Fruit fly (Drosophila melanogaster) whole organism, embryonic: ENCODE results near the gene CG9886.
A peak's percentile ranks its signal among the peaks of the same experiment; 100 is the strongest.

Experiments used
- Abd-B ChIP-seq: fragments of 200-800 bp; sonication (Bioruptor generic); optimal IDR thresholded peaks from 2 replicates; lab custom pipeline; 2018; ENCODE audit warnings: missing biosample characterization, mild to moderate bottlenecking, missing genetic modification characterization, moderate library complexity
- Asciz ChIP-seq: fragments of 200-800 bp; sonication (Bioruptor generic); optimal IDR thresholded peaks from 2 replicates; lab custom pipeline; 2017; ENCODE audit warnings: missing biosample characterization, mild to moderate bottlenecking, missing genetic modification characterization, missing genetic modification reagents
- B-H1 ChIP-seq: fragments of 200-800 bp; sonication (Bioruptor generic); IDR thresholded peaks from 3 replicates; pipeline ENCODE4 v1.3.6; 2022; ENCODE audit warnings: missing biosample characterization, missing genetic modification characterization
- CG10267 ChIP-seq: fragments of 200-800 bp; sonication (Bioruptor generic); optimal IDR thresholded peaks from 2 replicates; lab custom pipeline; 2018; ENCODE audit warnings: missing biosample characterization, mild to moderate bottlenecking, missing genetic modification characterization, moderate library complexity
- CG11085 ChIP-seq: fragments of 200-800 bp; sonication (Bioruptor generic); IDR thresholded peaks from 2 replicates; pipeline ENCODE4 v1.3.6; 2022; ENCODE audit warnings: missing biosample characterization, missing genetic modification characterization
- CG12219 ChIP-seq: fragments of 200-800 bp; sonication (Bioruptor generic); optimal IDR thresholded peaks from 3 replicates; lab custom pipeline; 2018; ENCODE audit warnings: missing biosample characterization, mild to moderate bottlenecking, missing genetic modification characterization
- CG16815 ChIP-seq: fragments of 200-800 bp; sonication (Bioruptor generic); optimal IDR thresholded peaks from 3 replicates; lab custom pipeline; 2017; ENCODE audit warnings: missing biosample characterization, mild to moderate bottlenecking, missing genetic modification characterization
- CG16863 ChIP-seq: fragments of 200-800 bp; sonication (Bioruptor generic); optimal IDR thresholded peaks from 3 replicates; lab custom pipeline; 2016; ENCODE audit warnings: missing biosample characterization, missing genetic modification characterization
- CG17802 ChIP-seq: fragments of 200-800 bp; sonication (Bioruptor generic); optimal IDR thresholded peaks from 2 replicates; lab custom pipeline; 2018; ENCODE audit warnings: missing biosample characterization, mild to moderate bottlenecking, missing genetic modification characterization, moderate library complexity
- CG17912 ChIP-seq: fragments of 200-800 bp; sonication (Bioruptor generic); optimal IDR thresholded peaks from 2 replicates; lab custom pipeline; 2018; ENCODE audit warnings: missing biosample characterization, mild to moderate bottlenecking, missing genetic modification characterization
- CG1792 ChIP-seq: fragments of 200-800 bp; sonication (Bioruptor generic); optimal IDR thresholded peaks from 2 replicates; lab custom pipeline; 2016; ENCODE audit warnings: missing biosample characterization, missing genetic modification characterization
- CG2202 ChIP-seq: fragments of 200-800 bp; sonication (Bioruptor generic); optimal IDR thresholded peaks from 2 replicates; lab custom pipeline; 2018; ENCODE audit warnings: missing biosample characterization, mild to moderate bottlenecking, missing genetic modification characterization
- CG30431 ChIP-seq: fragments of 200-800 bp; sonication (Bioruptor generic); optimal IDR thresholded peaks from 2 replicates; lab custom pipeline; 2017; ENCODE audit warnings: missing biosample characterization, missing genetic modification characterization
- CG34224 ChIP-seq: fragments of 200-800 bp; sonication (Bioruptor generic); IDR thresholded peaks from 3 replicates; pipeline ENCODE4 v1.3.6; 2022; ENCODE audit warnings: missing biosample characterization, missing genetic modification characterization; ENCODE audit not compliant: partially characterized antibody
- CG4404 ChIP-seq: fragments of 200-800 bp; sonication (Bioruptor generic); IDR thresholded peaks from 2 replicates; pipeline ENCODE4 v1.3.6; 2022; ENCODE audit warnings: missing biosample characterization, missing genetic modification characterization
- CG4730 ChIP-seq: fragments of 200-800 bp; sonication (Bioruptor generic); IDR thresholded peaks from 2 replicates; pipeline ENCODE4 v1.3.6; 2022; ENCODE audit warnings: missing biosample characterization, missing genetic modification characterization
- CG4820 ChIP-seq: fragments of 200-800 bp; sonication (Bioruptor generic); optimal IDR thresholded peaks from 3 replicates; lab custom pipeline; 2016; ENCODE audit warnings: missing biosample characterization, missing genetic modification characterization
- CG6765 ChIP-seq: fragments of 200-800 bp; sonication (Bioruptor generic); optimal IDR thresholded peaks from 3 replicates; lab custom pipeline; 2017; ENCODE audit warnings: missing biosample characterization, mild to moderate bottlenecking, missing genetic modification characterization
- CG9437 ChIP-seq: fragments of 200-800 bp; sonication (Bioruptor generic); optimal IDR thresholded peaks from 2 replicates; lab custom pipeline; 2018; ENCODE audit warnings: missing biosample characterization, mild to moderate bottlenecking, missing genetic modification characterization
- CHES-1-like ChIP-seq: fragments of 200-800 bp; sonication (Bioruptor generic); optimal IDR thresholded peaks from 2 replicates; lab custom pipeline; 2016; ENCODE audit warnings: missing biosample characterization, missing genetic modification characterization
- Dek ChIP-seq: fragments of 200-800 bp; sonication (Bioruptor generic); optimal IDR thresholded peaks from 3 replicates; lab custom pipeline; 2019; ENCODE audit warnings: missing biosample characterization, mild to moderate bottlenecking, missing genetic modification characterization, moderate library complexity
- Dip2 ChIP-seq: fragments of 200-800 bp; sonication (Bioruptor generic); IDR thresholded peaks from 2 replicates; pipeline ENCODE4 v1.3.6; 2022; ENCODE audit warnings: missing biosample characterization, missing genetic modification characterization
- Dll ChIP-seq: fragments of 200-800 bp; sonication (Bioruptor generic); IDR thresholded peaks from 4 replicates; pipeline ENCODE4 v1.3.6; 2022; ENCODE audit warnings: missing biosample characterization, missing genetic modification characterization; ENCODE audit not compliant: partially characterized antibody
- Dp ChIP-seq: fragments of 200-800 bp; sonication (Bioruptor generic); optimal IDR thresholded peaks from 2 replicates; lab custom pipeline; 2018; ENCODE audit warnings: missing biosample characterization, mild to moderate bottlenecking, missing genetic modification characterization, moderate library complexity
- Fer1 ChIP-seq: fragments of 200-800 bp; sonication (Bioruptor generic); optimal IDR thresholded peaks from 2 replicates; lab custom pipeline; 2017; ENCODE audit warnings: missing biosample characterization, mild to moderate bottlenecking, missing genetic modification characterization
- Fer2 ChIP-seq: fragments of 200-800 bp; sonication (Bioruptor generic); optimal IDR thresholded peaks from 2 replicates; lab custom pipeline; 2018; ENCODE audit warnings: missing biosample characterization, mild to moderate bottlenecking, missing genetic modification characterization, moderate library complexity
- Hmx ChIP-seq: fragments of 200-800 bp; sonication (Bioruptor generic); optimal IDR thresholded peaks from 2 replicates; lab custom pipeline; 2016; ENCODE audit warnings: missing biosample characterization, missing genetic modification characterization
- MBD-R2 ChIP-seq: fragments of 200-800 bp; sonication (Bioruptor generic); IDR thresholded peaks from 2 replicates; pipeline ENCODE4 v1.3.6; 2022; ENCODE audit warnings: missing biosample characterization, missing genetic modification characterization
- Myb ChIP-seq: fragments of 200-800 bp; sonication (Bioruptor generic); optimal IDR thresholded peaks from 2 replicates; lab custom pipeline; 2016; ENCODE audit warnings: missing biosample characterization, missing genetic modification characterization
- Nf-YC ChIP-seq: fragments of 200-800 bp; optimal IDR thresholded peaks from 3 replicates; lab custom pipeline; 2019; ENCODE audit warnings: missing biosample characterization, mild to moderate bottlenecking, missing genetic modification characterization, moderate library complexity
- PHDP ChIP-seq: fragments of 200-800 bp; sonication (Bioruptor generic); optimal IDR thresholded peaks from 3 replicates; lab custom pipeline; 2018; ENCODE audit warnings: missing biosample characterization, mild to moderate bottlenecking, missing genetic modification characterization, moderate library complexity
- br ChIP-seq: fragments of >200 bp; optimal IDR thresholded peaks from 2 replicates; lab custom pipeline; 2017
- chinmo ChIP-seq: fragments of 200-800 bp; sonication (Bioruptor generic); IDR thresholded peaks from 4 replicates; pipeline ENCODE4 v1.3.6; 2022; ENCODE audit warnings: missing biosample characterization, missing genetic modification characterization; ENCODE audit not compliant: partially characterized antibody
- cwo ChIP-seq: fragments of 200-800 bp; sonication (Bioruptor generic); optimal IDR thresholded peaks from 3 replicates; lab custom pipeline; 2017; ENCODE audit warnings: missing biosample characterization, missing genetic modification characterization, mild to moderate bottlenecking, moderate library complexity, missing genetic modification reagents
- dpn ChIP-seq, 2 experiments: fragments of 200-800 bp; sonication (Bioruptor generic); optimal IDR thresholded peaks; 3 replicates each; lab custom pipeline; 2016; ENCODE audit warnings: missing biosample characterization in 2 of 2, missing genetic modification characterization in 2 of 2
- gce ChIP-seq: fragments of 200-800 bp; sonication (Bioruptor generic); IDR thresholded peaks from 3 replicates; pipeline ENCODE4 v1.3.6; 2022; ENCODE audit warnings: missing biosample characterization, missing genetic modification characterization
- gro ChIP-seq: fragments of 200-800 bp; sonication (Bioruptor generic); optimal IDR thresholded peaks from 2 replicates; lab custom pipeline; 2016; ENCODE audit warnings: missing biosample characterization, missing genetic modification characterization
- inv ChIP-seq: fragments of 200-800 bp; sonication (Bioruptor generic); IDR thresholded peaks from 2 replicates; pipeline ENCODE4 v1.3.6; 2022; ENCODE audit warnings: missing biosample characterization, missing genetic modification characterization; ENCODE audit not compliant: partially characterized antibody
- mirr ChIP-seq: fragments of 200-800 bp; sonication (Bioruptor generic); optimal IDR thresholded peaks from 3 replicates; lab custom pipeline; 2018; ENCODE audit warnings: missing biosample characterization, mild to moderate bottlenecking, missing genetic modification characterization
- nmo ChIP-seq: fragments of 200-800 bp; sonication (Bioruptor generic); optimal IDR thresholded peaks from 2 replicates; lab custom pipeline; 2018; ENCODE audit warnings: missing biosample characterization, mild to moderate bottlenecking, missing genetic modification characterization, moderate library complexity
- odd ChIP-seq: fragments of 200-800 bp; sonication (Bioruptor generic); optimal IDR thresholded peaks from 2 replicates; lab custom pipeline; 2017; ENCODE audit warnings: missing biosample characterization, mild to moderate bottlenecking, missing genetic modification characterization
- prd ChIP-seq, 3 experiments: fragments of >200 bp in 2 of 3; fragments of 200-800 bp in 1 of 3; sonication (Bioruptor generic) in 1 of 3; optimal IDR thresholded peaks in 2 of 3; IDR thresholded peaks in 1 of 3; 2 replicates in 2 of 3; 3 replicates in 1 of 3; pipeline versions ENCODE4 v1.3.6 to Lab custom; 2017 to 2022; ENCODE audit warnings: missing biosample characterization in 1 of 3, missing genetic modification characterization in 1 of 3
- pzg ChIP-seq: fragments of 200-800 bp; sonication (Bioruptor generic); optimal IDR thresholded peaks from 3 replicates; lab custom pipeline; 2018; ENCODE audit warnings: missing biosample characterization, mild to moderate bottlenecking, missing genetic modification characterization, moderate library complexity
- scrt ChIP-seq: fragments of 200-800 bp; sonication (Bioruptor generic); optimal IDR thresholded peaks from 2 replicates; lab custom pipeline; 2018; ENCODE audit warnings: missing biosample characterization, mild to moderate bottlenecking, missing genetic modification characterization, moderate library complexity
- sd ChIP-seq: fragments of 200-800 bp; sonication (Bioruptor generic); optimal IDR thresholded peaks from 3 replicates; lab custom pipeline; 2018; ENCODE audit warnings: missing biosample characterization, mild to moderate bottlenecking, missing genetic modification characterization, moderate library complexity
- tap ChIP-seq: fragments of 200-800 bp; optimal IDR thresholded peaks from 3 replicates; lab custom pipeline; 2019; ENCODE audit warnings: missing biosample characterization, mild to moderate bottlenecking, missing genetic modification characterization, moderate library complexity
- tin ChIP-seq: fragments of 200-800 bp; sonication (Bioruptor generic); optimal IDR thresholded peaks from 3 replicates; lab custom pipeline; 2016; ENCODE audit warnings: missing biosample characterization, missing genetic modification characterization
- tio ChIP-seq: fragments of 200-800 bp; sonication (Bioruptor generic); optimal IDR thresholded peaks from 2 replicates; lab custom pipeline; 2017; ENCODE audit warnings: missing biosample characterization, missing genetic modification characterization, inconsistent platforms
- wdn ChIP-seq: fragments of 200-800 bp; sonication (Bioruptor generic); IDR thresholded peaks from 2 replicates; pipeline ENCODE4 v1.3.6; 2022; ENCODE audit warnings: missing biosample characterization, missing genetic modification characterization

The CG9886 gene

DNA sequence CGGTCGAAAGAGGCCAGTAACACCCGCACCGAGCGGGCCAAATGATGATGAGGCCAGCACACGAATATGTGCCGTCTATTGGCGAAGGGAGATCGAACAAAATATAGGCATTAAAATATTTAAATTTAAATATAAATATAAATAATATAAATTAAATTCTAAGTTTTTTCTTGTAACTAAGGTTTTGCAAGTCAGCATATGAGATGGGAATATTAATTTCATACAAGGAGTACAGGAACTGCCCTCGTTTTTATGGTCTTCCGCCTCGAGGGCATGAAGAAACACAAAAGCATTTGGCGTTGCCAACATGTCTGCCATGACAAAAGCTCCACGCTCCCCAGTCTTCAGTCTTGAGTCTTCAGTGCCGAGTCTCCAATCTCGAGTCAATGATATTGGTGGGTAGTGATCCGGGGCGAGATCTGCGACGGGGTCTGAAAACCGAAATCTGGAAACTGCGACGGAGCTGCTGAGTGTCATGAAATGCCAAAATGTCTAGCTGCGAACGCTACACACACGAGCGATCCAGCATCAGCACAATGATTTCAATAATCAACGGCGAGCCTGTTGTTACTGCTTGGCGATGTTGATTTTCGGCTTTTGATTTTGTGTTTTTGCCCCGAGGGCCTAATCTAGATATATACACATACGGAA lies 47.2 kb downstream of the CG9886 start (continued):
- TF ChIP-seq dpn (GFP tag; optimal IDR thresholded peaks at IDR 0.05; lab: Kevin White, UChicago) = peak in 1 of 2 experiments; percentile 9
- peak; percentile 3 for TF ChIP-seq nmo (GFP tag; lab: Kevin White, UChicago)
- no peak for TF ChIP-seq CHES-1-like (GFP tag; lab: Kevin White, UChicago)
- TF ChIP-seq CG1792 (GFP tag; lab: Kevin White, UChicago) = no peak
- no peak for TF ChIP-seq Abd-B
- TF ChIP-seq odd = no peak
- TF ChIP-seq Myb = no peak
- no peak for TF ChIP-seq CG30431 (GFP tag; lab: Kevin White, UChicago)
- TF ChIP-seq Dp = no peak
- no peak for TF ChIP-seq B-H1 (GFP tag; lab: Robert Waterston, UW)
- no peak for TF ChIP-seq CG34224 (GFP tag; lab: Robert Waterston, UW)
- TF ChIP-seq tio (GFP tag; lab: Kevin White, UChicago) = no peak
- TF ChIP-seq br = no peak
- TF ChIP-seq MBD-R2 (GFP tag; lab: Robert Waterston, UW) = no peak
- no peak for TF ChIP-seq gro (GFP tag; lab: Kevin White, UChicago)
- no peak for TF ChIP-seq CG2202 (tag; lab: Kevin White, UChicago)
- TF ChIP-seq CG17802 (tag; lab: Kevin White, UChicago) = no peak

DNA sequence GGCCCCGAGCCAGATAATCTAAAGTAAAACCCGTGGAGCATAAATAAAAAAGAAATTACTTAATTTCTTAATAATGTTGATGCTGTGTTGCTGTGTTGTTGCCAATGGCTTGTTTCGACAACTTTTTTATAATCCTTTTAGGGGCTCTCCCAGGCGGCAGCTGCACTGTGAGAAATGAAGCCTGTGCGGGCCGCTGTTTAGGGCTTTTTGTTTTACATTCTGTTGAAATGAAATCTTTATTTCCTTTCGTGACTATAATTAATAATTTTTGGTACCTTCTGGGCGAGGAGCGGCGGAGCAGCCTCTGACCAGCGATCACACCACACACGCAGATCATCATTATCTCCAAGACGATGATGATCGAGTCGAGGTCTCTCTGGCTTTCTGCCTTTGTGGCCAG lies 50.0 kb downstream of the CG9886 start:
- TF ChIP-seq CG16863 (no peak), prd (optimal IDR thresholded peaks at IDR 0.05; lab: Kevin White, UChicago) (no peak), prd (GFP tag; IDR thresholded peaks at IDR 0.05; lab: Robert Waterston, UW) (no peak), CG17912 (GFP tag; lab: Kevin White, UChicago) (no peak), chinmo (GFP tag; lab: Robert Waterston, UW) (no peak), PHDP (tag; lab: Kevin White, UChicago) (no peak), cwo (GFP tag; lab: Kevin White, UChicago) (no peak), inv (GFP tag; lab: Robert Waterston, UW) (no peak), Asciz (GFP tag; lab: Kevin White, UChicago) (no peak), CG12219 (GFP tag; lab: Kevin White, UChicago) (no peak), CG4404 (no peak), mirr (GFP tag; lab: Kevin White, UChicago) (no peak), Nf-YC (tag; lab: Kevin White, UChicago) (no peak), wdn (GFP tag; lab: Robert Waterston, UW) (no peak), Dll (GFP tag; lab: Robert Waterston, UW) (no peak), Dip2 (no peak), tap (tag; lab: Kevin White, UChicago) (no peak), tin (GFP tag; lab: Kevin White, UChicago) (no peak), CG10267 (tag; lab: Kevin White, UChicago) (no peak)
- TF ChIP-seq, all 482 proteins: peak for 0

dm6 chr2L:2472740-2473139 lies 52.1 kb downstream of the CG9886 start:
- TF ChIP-seq Fer2 (tag; lab: Kevin White, UChicago) (no peak), pzg (GFP tag; lab: Kevin White, UChicago) (no peak), CG16815 (GFP tag; lab: Kevin White, UChicago) (no peak), Hmx (GFP tag; lab: Kevin White, UChicago) (no peak), CG11085 (GFP tag; lab: Robert Waterston, UW) (no peak), Fer1 (no peak), CG4820 (GFP tag; lab: Kevin White, UChicago) (no peak), scrt (GFP tag; lab: Kevin White, UChicago) (no peak), Dek (tag; lab: Kevin White, UChicago) (no peak), CG6765 (GFP tag; lab: Kevin White, UChicago) (no peak), CG4404 (no peak), CG9437 (GFP tag; lab: Kevin White, UChicago) (no peak), CG4730 (no peak), gce (GFP tag; lab: Robert Waterston, UW) (no peak), sd (peak; percentile 31)
